Worm (Caenorhabditis elegans): ENCODE data around the gene srx-43.
"Not testable (repeated sequence)": the region's sequence is repeated elsewhere in the genome, so short reads cannot be mapped to it uniquely, and the experiment has no call there.

DNA sequence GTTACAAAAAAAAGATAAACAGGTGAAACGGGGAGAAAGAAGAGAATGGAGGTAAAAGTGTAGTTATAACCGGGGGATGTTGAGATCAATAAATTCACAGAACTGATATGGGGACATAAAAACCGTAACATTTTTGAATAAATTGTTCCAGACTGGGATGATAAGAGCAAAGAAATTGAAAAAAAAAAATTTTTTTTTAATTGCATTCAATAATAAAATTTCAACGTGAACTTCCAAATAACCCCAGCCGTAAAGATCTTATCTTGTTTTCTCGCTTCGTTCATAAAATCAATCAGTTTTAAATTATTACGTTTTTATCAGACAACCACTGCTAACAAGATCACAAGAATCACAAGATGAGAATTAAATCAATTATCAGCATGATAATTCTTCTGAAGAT lies 25.9 kb upstream of the srx-43 start, which contains the start of gene C06C6.7:
- TF ChIP-seq eyg-1, fax-1 (tag; optimal IDR thresholded peaks at IDR 0.05): not testable (repeated sequence)
